Worm (Caenorhabditis elegans): ENCODE data around the gene tmed-13.

Gene tmed-13

DNA sequence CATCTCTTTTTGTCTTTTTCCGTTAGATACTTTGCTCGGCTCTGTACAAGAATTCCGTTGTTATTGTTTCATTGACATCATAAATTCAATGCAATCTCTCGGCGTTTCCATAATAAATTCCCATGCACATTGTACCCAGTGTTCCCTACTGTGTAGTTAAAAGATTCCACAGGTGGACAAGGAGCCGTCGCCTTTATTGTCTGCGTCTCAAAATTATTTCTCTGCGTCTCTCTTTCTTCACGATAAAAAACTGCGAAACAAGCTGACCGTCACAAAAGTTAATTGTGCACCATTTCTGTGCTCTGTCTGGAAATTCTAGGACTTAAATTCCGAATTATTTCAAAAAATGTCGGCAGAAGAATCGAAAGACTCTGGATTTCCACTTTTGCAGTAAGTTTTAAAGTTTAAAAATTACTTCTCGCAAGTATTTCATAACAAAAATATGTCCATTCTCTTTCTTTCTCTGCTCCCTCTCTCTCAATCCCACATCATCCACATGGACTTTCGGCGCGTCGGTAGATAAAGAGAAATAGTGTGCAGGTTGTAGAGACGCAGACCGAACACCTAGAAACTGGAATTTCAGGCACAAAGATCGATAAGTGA, 29.1 kb downstream of the tmed-13 start:
- TF ChIP-seq blmp-1 (tag; optimal IDR thresholded peaks at IDR 0.05) (no peak), unc-39 (tag; optimal IDR thresholded peaks at IDR 0.05) (no peak), ztf-11 (tag; optimal IDR thresholded peaks at IDR 0.05) (no peak), bed-3 (GFP tag; optimal IDR thresholded peaks at IDR 0.05) (no peak), lin-13 (tag; optimal IDR thresholded peaks at IDR 0.05) (no peak), ceh-83 (GFP tag; optimal IDR thresholded peaks at IDR 0.05) (peak; percentile 54), hlh-1 (tag; optimal IDR thresholded peaks at IDR 0.05) (no peak)

ce11 chrIV:6441601-6442000, 29.6 kb downstream of the tmed-13 start, which contains the start of gene Y73B6BL.31:
Gene Y73B6BL.31, plus strand, starts transcription at chrIV:6441901.
- TF ChIP-seq ces-1 (GFP tag; optimal IDR thresholded peaks at IDR 0.05), result no peak
- TF ChIP-seq M03D4.4 (tag; optimal IDR thresholded peaks at IDR 0.05), result no peak
- no peak for TF ChIP-seq nhr-2 (tag; optimal IDR thresholded peaks at IDR 0.05)
- no peak for TF ChIP-seq sptf-1 (tag; optimal IDR thresholded peaks at IDR 0.05)
- no peak for TF ChIP-seq hlh-1 (tag; optimal IDR thresholded peaks at IDR 0.05)
- no peak for TF ChIP-seq ceh-39 (tag; optimal IDR thresholded peaks at IDR 0.05)
- TF ChIP-seq nhr-12 (tag; optimal IDR thresholded peaks at IDR 0.05), result no peak
- TF ChIP-seq bed-3 (GFP tag; optimal IDR thresholded peaks at IDR 0.05), result no peak
- no peak for TF ChIP-seq lin-13 (tag; optimal IDR thresholded peaks at IDR 0.05)
- no peak for TF ChIP-seq tbx-8 (GFP tag; optimal IDR thresholded peaks at IDR 0.05)
- TF ChIP-seq lsy-2 (tag; optimal IDR thresholded peaks at IDR 0.05), result no peak
- no peak for TF ChIP-seq snpc-4 (tag; optimal IDR thresholded peaks at IDR 0.05)
- no peak for TF ChIP-seq nhr-28 (tag; optimal IDR thresholded peaks at IDR 0.05)
- TF ChIP-seq mab-5 (tag; optimal IDR thresholded peaks at IDR 0.05), result no peak
- TF ChIP-seq ztf-11 (tag; optimal IDR thresholded peaks at IDR 0.05), result no peak
- TF ChIP-seq ham-2 (GFP tag; optimal IDR thresholded peaks at IDR 0.05), result no peak

- TF ChIP-seq pha-4 (tag; optimal IDR thresholded peaks at IDR 0.05) (no peak), nhr-2 (tag; optimal IDR thresholded peaks at IDR 0.05) (no peak), blmp-1 (tag; optimal IDR thresholded peaks at IDR 0.05) (no peak), elt-1 (tag; optimal IDR thresholded peaks at IDR 0.05; ENCODE audit: borderline replicate concordance, insufficient read depth) (no peak), tbx-8 (GFP tag; optimal IDR thresholded peaks at IDR 0.05) (no peak), flh-1 (GFP tag; optimal IDR thresholded peaks at IDR 0.05) (no peak), ztf-11 (tag; optimal IDR thresholded peaks at IDR 0.05) (no peak), unc-62 (GFP tag; optimal IDR thresholded peaks at IDR 0.05) (no peak), ham-2 (GFP tag; optimal IDR thresholded peaks at IDR 0.05) (no peak), elt-3 (tag; optimal IDR thresholded peaks at IDR 0.05) (no peak), nhr-12 (tag; optimal IDR thresholded peaks at IDR 0.05) (no peak), nhr-237 (tag; optimal IDR thresholded peaks at IDR 0.05) (no peak), sem-2 (GFP tag; optimal IDR thresholded peaks at IDR 0.05) (no peak), zip-8 (tag; optimal IDR thresholded peaks at IDR 0.05) (no peak), nhr-28 (tag; optimal IDR thresholded peaks at IDR 0.05) (no peak), ceh-83 (GFP tag; optimal IDR thresholded peaks at IDR 0.05) (no peak), ceh-43 (GFP tag; optimal IDR thresholded peaks at IDR 0.05) (no peak), lin-13 (tag; optimal IDR thresholded peaks at IDR 0.05) (no peak), cnd-1 (tag; optimal IDR thresholded peaks at IDR 0.05) (no peak), ces-1 (GFP tag; optimal IDR thresholded peaks at IDR 0.05) (no peak)
Observed at ce11 chrIV:6438051-6438450, 33.1 kb downstream of the tmed-13 start, which contains the start of gene dlc-5. Gene dlc-5, plus strand, starts transcription at chrIV:6438204.

DNA sequence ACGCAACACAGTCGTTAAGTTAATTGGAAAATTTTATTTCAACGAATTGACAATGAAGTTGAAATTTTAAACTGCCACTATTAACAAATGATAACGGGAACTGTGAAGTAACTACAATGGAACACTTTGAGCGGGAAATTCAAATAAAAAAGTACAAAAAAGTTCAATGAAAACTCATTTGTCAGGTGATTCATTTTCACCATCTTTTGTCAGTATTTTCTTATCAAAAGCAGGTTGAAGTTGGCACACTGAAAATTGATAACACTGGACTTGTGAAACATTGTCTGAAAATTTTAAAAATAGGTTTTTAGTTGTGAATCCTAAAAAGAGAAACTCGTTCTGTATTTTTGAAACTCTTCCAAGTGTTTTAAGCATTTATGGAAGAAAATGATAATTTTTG, 37.8 kb downstream of the tmed-13 start:
- TF ChIP-seq nhr-28 (tag; optimal IDR thresholded peaks at IDR 0.05), result no peak
- TF ChIP-seq nhr-237 (tag; optimal IDR thresholded peaks at IDR 0.05), result no peak
- TF ChIP-seq drap-1 (GFP tag; optimal IDR thresholded peaks at IDR 0.05), result no peak
- TF ChIP-seq lsy-2 (tag; optimal IDR thresholded peaks at IDR 0.05), result no peak
- TF ChIP-seq flh-1 (GFP tag; optimal IDR thresholded peaks at IDR 0.05), result no peak
- TF ChIP-seq snpc-4 (tag; optimal IDR thresholded peaks at IDR 0.05), result no peak
- no peak for TF ChIP-seq bed-3 (GFP tag; optimal IDR thresholded peaks at IDR 0.05)
- no peak for TF ChIP-seq ham-2 (GFP tag; optimal IDR thresholded peaks at IDR 0.05)
- no peak for TF ChIP-seq elt-3 (tag; optimal IDR thresholded peaks at IDR 0.05)
- TF ChIP-seq ztf-11 (tag; optimal IDR thresholded peaks at IDR 0.05), result no peak
- TF ChIP-seq elt-1 (tag; optimal IDR thresholded peaks at IDR 0.05; ENCODE audit: borderline replicate concordance, insufficient read depth), result no peak

DNA sequence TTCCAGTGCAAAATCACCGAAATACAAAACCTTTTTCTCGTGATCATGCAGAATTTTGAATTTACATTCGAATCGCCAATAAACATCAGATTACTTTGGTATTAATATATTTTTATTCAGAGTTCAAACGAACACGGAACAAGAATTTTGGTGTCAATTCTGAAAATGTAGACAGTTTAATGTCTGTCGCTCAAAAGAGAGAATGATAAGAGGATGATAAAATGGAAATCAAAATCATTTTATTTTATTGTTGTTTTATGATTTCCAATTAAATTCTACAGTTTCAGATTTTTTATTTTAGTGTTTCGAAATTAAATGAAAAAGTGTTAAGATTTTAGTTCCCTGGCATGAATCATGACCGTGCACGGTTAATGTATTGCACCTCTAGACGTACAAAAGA, 38.8 kb downstream of the tmed-13 start:
- TF ChIP-seq zip-8 (tag; optimal IDR thresholded peaks at IDR 0.05) (no peak), mls-2 (tag; optimal IDR thresholded peaks at IDR 0.05) (no peak), nhr-2 (tag; optimal IDR thresholded peaks at IDR 0.05) (no peak), flh-1 (GFP tag; optimal IDR thresholded peaks at IDR 0.05) (no peak)

All from whole organism, mixed stage, embryonic.